Worm (Caenorhabditis elegans) whole organism, L3 larva: Measurements from ENCODE around the gene picc-1.

ENCODE experiments used
- nhr-11 ChIP-seq: fragments of 150-350 bp; optimal IDR thresholded peaks from 2 replicates; lab custom pipeline; 2014; ENCODE audit warnings: missing biosample characterization, missing genetic modification characterization
- nhr-28 ChIP-seq: fragments of 150-350 bp; optimal IDR thresholded peaks from 2 replicates; lab custom pipeline; 2014; ENCODE audit warnings: missing biosample characterization, missing genetic modification characterization
- pha-4 ChIP-seq: fragments of 150-350 bp; optimal IDR thresholded peaks from 2 replicates; lab custom pipeline; 2014; ENCODE audit warnings: missing biosample characterization, missing genetic modification reagents, missing genetic modification characterization
- pqm-1 ChIP-seq: fragments of 150-350 bp; optimal IDR thresholded peaks from 2 replicates; lab custom pipeline; 2017; ENCODE audit warnings: missing biosample characterization, missing genetic modification characterization, inconsistent platforms
- ztf-11 ChIP-seq: fragments of 150-350 bp; optimal IDR thresholded peaks from 2 replicates; lab custom pipeline; 2014; ENCODE audit warnings: missing biosample characterization, missing genetic modification characterization

DNA sequence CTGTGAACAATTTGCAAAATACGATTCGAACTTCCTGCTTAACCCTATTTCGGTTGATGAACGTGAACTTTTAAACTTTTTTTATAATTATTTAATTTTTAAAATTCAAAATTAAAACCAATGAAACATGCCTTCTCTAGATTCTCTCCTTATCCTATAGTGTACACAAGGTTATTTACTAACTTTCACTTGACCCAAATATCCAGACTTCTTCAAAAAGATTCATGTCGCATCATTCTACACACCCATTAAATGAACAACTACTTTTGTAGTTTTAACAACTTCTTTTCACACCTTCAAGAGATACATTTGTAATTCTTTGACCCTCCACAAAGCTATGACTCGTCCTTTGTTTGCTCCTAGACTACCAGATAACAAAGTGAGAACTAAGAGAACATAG lies 36.1 kb upstream of the picc-1 start:
- TF ChIP-seq nhr-28 = no peak
- no peak for TF ChIP-seq ztf-11 (tag; lab: Kevin White, UChicago)
- TF ChIP-seq nhr-11 = no peak
- no peak for TF ChIP-seq pha-4 (tag; lab: Kevin White, UChicago)
- no peak for TF ChIP-seq pqm-1 (tag; lab: Kevin White, UChicago)
